Worm (Caenorhabditis elegans) whole organism, L4 larva: ENCODE results near the gene glc-4.
A peak's percentile ranks its signal among the peaks of the same experiment; 100 is the strongest.

Source experiments
- D1046.2 ChIP-seq: fragments of 200-800 bp; sonication (Bioruptor generic); IDR thresholded peaks from 2 replicates; pipeline ENCODE4 v1.3.6; 2022; ENCODE audit warnings: missing genetic modification characterization, missing compliant biosample characterization
- F10B5.3 ChIP-seq: sonication (generic microtip); optimal IDR thresholded peaks from 2 replicates; lab custom pipeline; 2016; ENCODE audit warnings: mild to moderate bottlenecking, missing genetic modification characterization, missing compliant biosample characterization
- R02D3.7 ChIP-seq: fragments of 150-350 bp; sonication (generic microtip); optimal IDR thresholded peaks from 3 replicates; lab custom pipeline; 2014; ENCODE audit warnings: missing biosample characterization, missing genetic modification characterization
- Y105C5A.15 ChIP-seq: fragments of 200-800 bp; sonication (Bioruptor generic); IDR thresholded peaks from 2 replicates; pipeline ENCODE4 v1.3.6; 2022; ENCODE audit warnings: missing genetic modification characterization, missing compliant biosample characterization
- Y5F2A.4 ChIP-seq: fragments of 200-800 bp; sonication (Bioruptor generic); optimal IDR thresholded peaks from 2 replicates; lab custom pipeline; 2018; ENCODE audit warnings: mild to moderate bottlenecking, missing genetic modification characterization, missing compliant biosample characterization
- ZK546.5 ChIP-seq, 2 experiments: sonication (generic microtip); optimal IDR thresholded peaks; 2 replicates each; lab custom pipeline; 2017; ENCODE audit warnings: missing biosample characterization in 2 of 2, missing genetic modification characterization in 2 of 2
- aly-2 ChIP-seq: sonication (generic microtip); optimal IDR thresholded peaks from 2 replicates; lab custom pipeline; 2018; ENCODE audit warnings: missing biosample characterization, missing genetic modification characterization
- ama-1 ChIP-seq: fragments of 150-350 bp; optimal IDR thresholded peaks from 2 replicates; lab custom pipeline; 2014; ENCODE audit warnings: inconsistent platforms, mixed read lengths
- ceh-32 ChIP-seq: sonication (generic microtip); optimal IDR thresholded peaks from 2 replicates; lab custom pipeline; 2016; ENCODE audit warnings: mild to moderate bottlenecking, missing genetic modification characterization, missing compliant biosample characterization; ENCODE audit not compliant: poor library complexity
- ceh-44 ChIP-seq: fragments of 200-800 bp; sonication (Bioruptor generic); IDR thresholded peaks from 2 replicates; pipeline ENCODE4 v1.3.6; 2022; ENCODE audit warnings: missing genetic modification reagents, missing genetic modification characterization, missing compliant biosample characterization
- daf-16 ChIP-seq, 3 experiments: sonication (generic microtip); optimal IDR thresholded peaks; 2 replicates each; lab custom pipeline; 2016 to 2017; ENCODE audit warnings: missing genetic modification characterization in 3 of 3, missing genetic modification reagents in 3 of 3, mild to moderate bottlenecking in 2 of 3, missing compliant biosample characterization in 2 of 3, missing biosample characterization in 1 of 3, moderate library complexity in 1 of 3
- daf-19 ChIP-seq: fragments of 200-800 bp; sonication (Bioruptor generic); conservative IDR thresholded peaks from 2 replicates; pipeline ENCODE4 v1.3.6; 2022; ENCODE audit warnings: missing genetic modification characterization, missing compliant biosample characterization
- dmd-8 ChIP-seq: fragments of 200-800 bp; sonication (Bioruptor generic); IDR thresholded peaks from 2 replicates; pipeline ENCODE4 v1.3.6; 2022; ENCODE audit warnings: missing genetic modification characterization, missing compliant biosample characterization
- dmd-9 ChIP-seq: fragments of 200-800 bp; sonication (Bioruptor generic); IDR thresholded peaks from 2 replicates; pipeline ENCODE4 v1.3.6; 2022; ENCODE audit warnings: missing genetic modification reagents, missing genetic modification characterization, missing compliant biosample characterization
- dpl-1 ChIP-seq: fragments of 150-350 bp; optimal IDR thresholded peaks from 2 replicates; lab custom pipeline; 2014; ENCODE audit warnings: missing biosample characterization, missing genetic modification reagents, missing genetic modification characterization
- dve-1 ChIP-seq: sonication (generic microtip); optimal IDR thresholded peaks from 2 replicates; lab custom pipeline; 2017; ENCODE audit warnings: antibody characterized with exemption, mild to moderate bottlenecking, missing genetic modification characterization, missing compliant biosample characterization; ENCODE audit not compliant: insufficient read depth
- egl-27 ChIP-seq: sonication (generic microtip); optimal IDR thresholded peaks from 3 replicates; lab custom pipeline; 2017; ENCODE audit warnings: missing biosample characterization, missing genetic modification reagents, missing genetic modification characterization
- egl-43 ChIP-seq: fragments of 200-800 bp; sonication (Bioruptor generic); IDR thresholded peaks from 2 replicates; pipeline ENCODE4 v1.3.6; 2022; ENCODE audit warnings: missing genetic modification reagents, missing genetic modification characterization, missing compliant biosample characterization
- fkh-10 ChIP-seq: fragments of 150-350 bp; optimal IDR thresholded peaks from 2 replicates; lab custom pipeline; 2014; ENCODE audit warnings: missing biosample characterization, missing genetic modification reagents, missing genetic modification characterization
- fos-1 ChIP-seq: fragments of 150-350 bp; optimal IDR thresholded peaks from 2 replicates; lab custom pipeline; 2014; ENCODE audit warnings: missing biosample characterization, missing genetic modification characterization
- hlh-11 ChIP-seq: fragments of 200-800 bp; sonication (Bioruptor generic); optimal IDR thresholded peaks from 2 replicates; lab custom pipeline; 2018; ENCODE audit warnings: mild to moderate bottlenecking, missing genetic modification characterization, missing compliant biosample characterization
- jun-1 ChIP-seq: fragments of 150-350 bp; optimal IDR thresholded peaks from 2 replicates; lab custom pipeline; 2014; ENCODE audit warnings: missing biosample characterization, missing genetic modification reagents, missing genetic modification characterization
- lin-13 ChIP-seq: fragments of 150-350 bp; optimal IDR thresholded peaks from 2 replicates; lab custom pipeline; 2014; ENCODE audit warnings: missing biosample characterization, missing genetic modification reagents, missing genetic modification characterization
- lin-15B ChIP-seq: fragments of 150-350 bp; sonication (generic microtip); optimal IDR thresholded peaks from 3 replicates; lab custom pipeline; 2014; ENCODE audit warnings: missing biosample characterization, missing genetic modification characterization
- lin-29 ChIP-seq: fragments of 200-800 bp; sonication (Bioruptor generic); IDR thresholded peaks from 2 replicates; pipeline ENCODE4 v1.3.6; 2022; ENCODE audit warnings: missing genetic modification reagents, missing genetic modification characterization, missing compliant biosample characterization
- lsy-2 ChIP-seq, 2 experiments: fragments of 150-350 bp in 1 of 2; sonication (generic microtip) in 1 of 2; optimal IDR thresholded peaks; 2 replicates each; lab custom pipeline; 2014 to 2017; ENCODE audit warnings: missing biosample characterization in 2 of 2, missing genetic modification characterization in 2 of 2
- madf-5 ChIP-seq, 2 experiments: fragments of 200-800 bp; sonication (Bioruptor generic); IDR thresholded peaks; 2 replicates each; pipeline ENCODE4 v1.3.6; 2022; ENCODE audit warnings: missing compliant biosample characterization in 2 of 2, missing genetic modification characterization in 2 of 2
- madf-9 ChIP-seq: fragments of 200-800 bp; sonication (Bioruptor generic); conservative IDR thresholded peaks from 2 replicates; pipeline ENCODE4 v1.3.6; 2022; ENCODE audit warnings: missing genetic modification reagents, missing genetic modification characterization, missing compliant biosample characterization
- mdl-1 ChIP-seq, 2 experiments: fragments of 150-350 bp in 1 of 2; sonication (generic microtip) in 1 of 2; optimal IDR thresholded peaks; 2 replicates each; lab custom pipeline; 2014 to 2017; ENCODE audit warnings: missing biosample characterization in 2 of 2, missing genetic modification characterization in 2 of 2
- mdt-29 ChIP-seq: fragments of 200-800 bp; sonication (Bioruptor generic); IDR thresholded peaks from 2 replicates; pipeline ENCODE4 v1.3.6; 2022; ENCODE audit warnings: missing genetic modification reagents, missing genetic modification characterization, missing compliant biosample characterization
- mep-1 ChIP-seq: fragments of 150-350 bp; sonication (generic microtip); optimal IDR thresholded peaks from 3 replicates; lab custom pipeline; 2014; ENCODE audit warnings: missing biosample characterization, missing genetic modification characterization
- mxl-2 ChIP-seq: fragments of 200-800 bp; sonication (Bioruptor generic); conservative IDR thresholded peaks from 2 replicates; pipeline ENCODE4 v1.3.6; 2022; ENCODE audit warnings: missing genetic modification reagents, missing genetic modification characterization, missing compliant biosample characterization
- mxl-3 ChIP-seq: fragments of 200-800 bp; sonication (Bioruptor generic); optimal IDR thresholded peaks from 2 replicates; lab custom pipeline; 2018; ENCODE audit warnings: mild to moderate bottlenecking, missing genetic modification characterization, missing compliant biosample characterization
- nhr-102 ChIP-seq: sonication (generic microtip); optimal IDR thresholded peaks from 2 replicates; lab custom pipeline; 2016; ENCODE audit warnings: mild to moderate bottlenecking, missing genetic modification characterization, moderate library complexity, missing compliant biosample characterization
- nhr-28 ChIP-seq: fragments of 150-350 bp; optimal IDR thresholded peaks from 2 replicates; lab custom pipeline; 2014; ENCODE audit warnings: missing biosample characterization, missing genetic modification characterization
- nhr-6 ChIP-seq: fragments of 150-350 bp; optimal IDR thresholded peaks from 2 replicates; lab custom pipeline; 2014; ENCODE audit warnings: missing biosample characterization, missing genetic modification characterization
- nhr-76 ChIP-seq: fragments of 150-350 bp; optimal IDR thresholded peaks from 2 replicates; lab custom pipeline; 2014; ENCODE audit warnings: missing biosample characterization, missing genetic modification characterization
- pha-4 ChIP-seq, 2 experiments: fragments of 150-350 bp in 1 of 2; fragments of 200-800 bp in 1 of 2; sonication (Bioruptor generic) in 1 of 2; IDR thresholded peaks in 1 of 2; optimal IDR thresholded peaks in 1 of 2; 2 replicates each; pipeline versions ENCODE4 v1.3.6 to Lab custom; 2014 to 2022; ENCODE audit warnings: missing genetic modification characterization in 2 of 2, missing genetic modification reagents in 2 of 2, missing biosample characterization in 1 of 2, missing compliant biosample characterization in 1 of 2
- set-16 ChIP-seq: fragments of 200-800 bp; sonication (Bioruptor generic); IDR thresholded peaks from 2 replicates; pipeline ENCODE4 v1.3.6; 2022; ENCODE audit warnings: missing genetic modification reagents, missing genetic modification characterization, missing compliant biosample characterization
- snpc-4 ChIP-seq: fragments of 150-350 bp; optimal IDR thresholded peaks from 2 replicates; lab custom pipeline; 2014; ENCODE audit warnings: missing biosample characterization, missing genetic modification characterization
- tag-97 ChIP-seq: fragments of 200-800 bp; sonication (Bioruptor generic); IDR thresholded peaks from 2 replicates; pipeline ENCODE4 v1.3.6; 2022; ENCODE audit warnings: missing genetic modification characterization, missing compliant biosample characterization
- tra-1 ChIP-seq: fragments of 200-800 bp; sonication (Bioruptor generic); IDR thresholded peaks from 2 replicates; pipeline ENCODE4 v1.3.6; 2022; ENCODE audit warnings: missing genetic modification reagents, missing genetic modification characterization, missing compliant biosample characterization
- unc-62 ChIP-seq, 3 experiments: fragments of 150-350 bp in 1 of 3; sonication (generic microtip); optimal IDR thresholded peaks in 2 of 3; peaks in 1 of 3; 1 replicate in 1 of 3; 2 replicates in 2 of 3; lab custom pipeline; 2014 to 2017; ENCODE audit warnings: missing biosample characterization in 3 of 3, missing genetic modification characterization in 3 of 3, missing genetic modification reagents in 3 of 3, missing genotype in 1 of 3
- zfp-2 ChIP-seq: sonication (generic microtip); optimal IDR thresholded peaks from 2 replicates; lab custom pipeline; 2016; ENCODE audit warnings: mild to moderate bottlenecking, missing genetic modification characterization, missing compliant biosample characterization
- zfp-3 ChIP-seq: fragments of 200-800 bp; sonication (Bioruptor generic); conservative IDR thresholded peaks from 2 replicates; pipeline ENCODE4 v1.3.6; 2022; ENCODE audit warnings: missing genetic modification reagents, missing genetic modification characterization, missing compliant biosample characterization
- zip-11 ChIP-seq: fragments of 200-800 bp; sonication (Bioruptor generic); IDR thresholded peaks from 2 replicates; pipeline ENCODE4 v1.3.6; 2022; ENCODE audit warnings: missing genetic modification characterization, missing compliant biosample characterization
- ztf-11 ChIP-seq: fragments of 150-350 bp; optimal IDR thresholded peaks from 2 replicates; lab custom pipeline; 2014; ENCODE audit warnings: missing biosample characterization, missing genetic modification characterization
- ztf-7 ChIP-seq: fragments of 150-350 bp; optimal IDR thresholded peaks from 2 replicates; lab custom pipeline; 2014; ENCODE audit warnings: missing biosample characterization, missing genetic modification characterization

Gene glc-4

DNA sequence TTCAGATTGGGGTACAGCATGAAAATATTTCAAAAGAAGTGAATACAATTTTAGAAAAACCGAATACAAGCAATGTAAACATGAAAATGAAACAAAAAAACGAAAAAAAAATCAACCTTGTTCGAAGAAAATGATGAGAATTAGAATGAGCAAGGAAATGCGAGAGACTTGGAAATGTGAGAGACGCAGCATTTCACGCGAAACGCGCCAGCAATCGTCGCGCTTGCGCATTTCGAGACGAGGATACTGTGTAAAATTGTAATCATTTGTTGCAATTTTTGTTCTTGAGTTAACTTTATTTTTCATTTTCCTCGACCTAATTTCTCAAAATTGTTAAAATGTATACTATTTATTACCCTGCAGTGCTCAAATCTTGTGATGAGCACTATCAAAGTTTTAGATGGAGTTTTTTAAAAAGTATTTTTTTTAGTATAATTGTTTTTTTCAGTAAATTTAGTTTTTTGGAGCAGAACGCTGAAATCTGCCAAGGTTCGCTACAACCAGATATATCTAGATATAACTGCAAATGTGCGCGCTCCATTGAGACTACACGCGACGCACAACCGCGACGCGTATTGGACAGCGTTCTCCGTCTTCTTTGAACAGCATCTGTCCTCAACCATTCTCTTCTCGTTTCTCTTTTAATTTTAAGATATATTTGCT, 22.6 kb downstream of the glc-4 start, which contains the start of gene fust-1 (continued):
- peak; percentile 91 for TF ChIP-seq mdt-29 (GFP tag; lab: Robert Waterston, UW)
- TF ChIP-seq snpc-4 = no peak
- no peak; the same call in 1 of the 2 replicates for TF ChIP-seq set-16
- peak; percentile 77 for TF ChIP-seq mxl-3 (GFP tag; lab: Kevin White, UChicago)
- peak; percentile 21 for TF ChIP-seq Y5F2A.4 (GFP tag; lab: Kevin White, UChicago)
- TF ChIP-seq mep-1 = peak; percentile 96
- TF ChIP-seq Y105C5A.15 = no peak
- no peak for TF ChIP-seq ztf-11
- peak; percentile 91 for TF ChIP-seq tra-1 (GFP tag; lab: Robert Waterston, UW)
- peak; percentile 80 to 97 for TF ChIP-seq lsy-2 (tag; optimal IDR thresholded peaks at IDR 0.05; lab: Kevin White, UChicago)
- peak; percentile 72 for TF ChIP-seq ama-1 (lab: Kevin White, UChicago)
- peak; percentile 95 for TF ChIP-seq hlh-11
- TF ChIP-seq zip-11 (GFP tag; lab: Robert Waterston, UW) = no peak
- peak; percentile 16 for TF ChIP-seq ceh-32 (tag; lab: Kevin White, UChicago)
- TF ChIP-seq madf-9 = peak; percentile 70; the same call in 1 of the 2 replicates
- peak; percentile 97 for TF ChIP-seq dve-1 (tag; lab: Kevin White, UChicago)
- TF ChIP-seq ceh-44 (GFP tag; lab: Robert Waterston, UW) = 0 out of 2 replicates have a peak, but pooled peaks have one; percentile 40
- TF ChIP-seq nhr-76 = peak; percentile 71
- TF ChIP-seq daf-16 (GFP tag; optimal IDR thresholded peaks at IDR 0.05; lab: Kevin White, UChicago) = peak in 1 of 2 experiments; percentile 89
- TF ChIP-seq daf-16 (tag; optimal IDR thresholded peaks at IDR 0.05; lab: Kevin White, UChicago) = peak; percentile 67
- peak; percentile 85; the same call in 1 of the 2 replicates for TF ChIP-seq mxl-2 (GFP tag; lab: Robert Waterston, UW)
- peak; percentile 84 for TF ChIP-seq ztf-7 (tag; lab: Kevin White, UChicago)
- no peak for TF ChIP-seq tag-97 (GFP tag; lab: Robert Waterston, UW)
- peak; percentile 85 for TF ChIP-seq zfp-3 (GFP tag; lab: Robert Waterston, UW)
- TF ChIP-seq lin-29 (GFP tag; lab: Robert Waterston, UW) = peak; percentile 84
- no peak for TF ChIP-seq aly-2 (tag; lab: Kevin White, UChicago)
- TF ChIP-seq mdl-1 (tag; optimal IDR thresholded peaks at IDR 0.05; lab: Kevin White, UChicago) = peak in 1 of 2 experiments; percentile 68
- TF ChIP-seq lin-15B = peak; percentile 63
- peak; percentile 77; the same call in 1 of the 2 replicates for TF ChIP-seq dmd-9 (GFP tag; lab: Robert Waterston, UW)
- no peak for TF ChIP-seq daf-19 (GFP tag; lab: Robert Waterston, UW)
- TF ChIP-seq pha-4 (GFP tag; IDR thresholded peaks at IDR 0.05; lab: Robert Waterston, UW) = peak; percentile 94
- TF ChIP-seq pha-4 (tag; optimal IDR thresholded peaks at IDR 0.05; lab: Kevin White, UChicago) = peak; percentile 73
- TF ChIP-seq madf-5 (GFP tag; IDR thresholded peaks at IDR 0.05; lab: Robert Waterston, UW) = no peak
- peak; percentile 85 for TF ChIP-seq jun-1 (tag; lab: Kevin White, UChicago)
- TF ChIP-seq F10B5.3 (tag; lab: Kevin White, UChicago) = peak; percentile 89
- TF ChIP-seq dmd-8 (GFP tag; lab: Robert Waterston, UW) = no peak
- peak in 1 of 2 experiments; percentile 90 for TF ChIP-seq unc-62 (GFP tag; optimal IDR thresholded peaks at IDR 0.05 in 1 of 2; lab: Kevin White, UChicago)
- TF ChIP-seq unc-62 (tag; optimal IDR thresholded peaks at IDR 0.05; lab: Kevin White, UChicago) = no peak
- peak; percentile 87 for TF ChIP-seq nhr-28
- TF ChIP-seq egl-43 (GFP tag; lab: Robert Waterston, UW) = peak; percentile 88
- peak; percentile 65 for TF ChIP-seq zfp-2
- peak; percentile 82 for TF ChIP-seq fkh-10 (GFP tag; lab: Kevin White, UChicago)
- TF ChIP-seq egl-27 (tag; lab: Kevin White, UChicago) = no peak
- TF ChIP-seq D1046.2 (GFP tag; lab: Robert Waterston, UW) = peak; percentile 74; the same call in 1 of the 2 replicates
- TF ChIP-seq nhr-102 (tag; lab: Kevin White, UChicago) = peak; percentile 94
- peak; percentile 94 for TF ChIP-seq lin-13 (GFP tag; lab: Kevin White, UChicago)
- TF ChIP-seq ZK546.5 (tag; optimal IDR thresholded peaks at IDR 0.05; lab: Kevin White, UChicago) = peak in 1 of 2 experiments; percentile 64
- peak; percentile 90 for TF ChIP-seq dpl-1
- TF ChIP-seq fos-1 (tag; lab: Kevin White, UChicago) = no peak
- TF ChIP-seq R02D3.7 (tag; lab: Kevin White, UChicago) = no peak
- TF ChIP-seq nhr-6 = peak; percentile 85
